Worm (Caenorhabditis elegans): ENCODE measurements around the gene zip-2.

ce11 chrIII:797507-797906 lies 35.3 kb upstream of the zip-2 start:
- TF ChIP-seq flt-1 (GFP tag; IDR thresholded peaks at IDR 0.05) (no peak), klf-2 (GFP tag; conservative IDR thresholded peaks at IDR 0.05) (no peak)
